Worm (Caenorhabditis elegans): ENCODE measurements around the gene F38A5.6.

F38A5.6 gene

DNA sequence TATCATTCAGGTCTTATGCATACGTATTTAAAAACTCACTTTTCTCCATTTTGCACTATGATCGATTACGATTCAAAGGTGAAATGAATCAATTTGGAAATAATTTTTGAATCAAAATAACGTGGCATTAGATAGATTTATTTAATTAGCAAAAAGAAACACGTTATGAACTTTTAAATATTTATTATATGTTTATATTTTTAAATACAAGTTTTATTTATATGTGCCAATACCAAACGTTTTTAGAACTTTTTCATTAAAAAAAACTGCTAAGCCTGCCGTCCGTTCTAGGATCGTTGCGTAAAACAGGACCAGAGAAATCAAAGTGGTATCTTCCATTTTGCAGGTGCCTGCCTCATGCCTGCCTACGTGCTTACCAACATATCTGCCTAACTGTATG is at the start of gene F38A5.6:
Gene F38A5.6 (minus strand): TSS at position 101 of the 400 bp plus-strand sequence.
- TF ChIP-seq F13C5.2 (tag; optimal IDR thresholded peaks at IDR 0.05) = no peak
- TF ChIP-seq pes-1 (GFP tag; IDR thresholded peaks at IDR 0.05) = no peak
- TF ChIP-seq ceh-13 (GFP tag; optimal IDR thresholded peaks at IDR 0.05) = no peak
- TF ChIP-seq ceh-36 (tag; optimal IDR thresholded peaks at IDR 0.05) = no peak
- no peak for TF ChIP-seq hmg-4 (GFP tag; optimal IDR thresholded peaks at IDR 0.05)
- TF ChIP-seq sea-1 (GFP tag; conservative IDR thresholded peaks at IDR 0.05) = no peak
- TF ChIP-seq B0310.2 (tag; optimal IDR thresholded peaks at IDR 0.05) = no peak
- TF ChIP-seq scrt-1 (GFP tag; IDR thresholded peaks at IDR 0.05) = no peak
- no peak for TF ChIP-seq tbx-37 (GFP tag; conservative IDR thresholded peaks at IDR 0.05)
- TF ChIP-seq flt-1 (GFP tag; IDR thresholded peaks at IDR 0.05) = no peak
- TF ChIP-seq aly-1 (tag; optimal IDR thresholded peaks at IDR 0.05) = no peak
- TF ChIP-seq hmbx-1 (tag; optimal IDR thresholded peaks at IDR 0.05) = no peak
- no peak for TF ChIP-seq tra-4 (tag; optimal IDR thresholded peaks at IDR 0.05)
- no peak for TF ChIP-seq hnd-1 (tag; optimal IDR thresholded peaks at IDR 0.05)
- TF ChIP-seq ama-1 (optimal IDR thresholded peaks at IDR 0.05) = no peak
- no peak for TF ChIP-seq tbx-11 (GFP tag; IDR thresholded peaks at IDR 0.05)
- TF ChIP-seq ets-7 (tag; optimal IDR thresholded peaks at IDR 0.05) = no peak

DNA sequence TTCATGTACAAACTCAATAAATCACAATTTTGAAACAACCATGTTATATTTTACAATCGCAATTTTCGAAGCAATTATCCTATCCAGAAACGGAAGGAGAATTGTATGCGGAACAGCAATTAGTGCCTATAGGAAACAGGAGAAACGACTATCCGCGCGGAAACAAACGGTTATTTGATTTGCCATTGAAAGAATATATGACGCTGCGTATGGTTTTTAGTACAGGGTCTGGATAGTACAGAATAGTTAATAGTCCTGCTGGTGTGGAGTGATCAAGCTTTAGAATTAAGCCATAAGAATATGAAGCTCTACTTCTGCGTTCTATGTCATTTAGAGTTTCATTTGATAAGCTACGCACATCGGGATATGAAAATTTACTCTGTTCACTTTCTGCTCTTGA is 49.7 kb upstream of the F38A5.6 start:
- TF ChIP-seq scrt-1 (GFP tag; IDR thresholded peaks at IDR 0.05) (no peak), tbx-37 (GFP tag; conservative IDR thresholded peaks at IDR 0.05) (0 out of 2 replicates have a peak, but pooled peaks have one; percentile 13), ama-1 (optimal IDR thresholded peaks at IDR 0.05) (peak; percentile 57)

ce11 chrIV:6645867-6646655 is 48.9 kb upstream of the F38A5.6 start, which contains the start of gene hil-7:
hil-7 (plus strand) TSS chrIV:6646312.
- TF ChIP-seq pes-1 (GFP tag; IDR thresholded peaks at IDR 0.05) (no peak; the same call in 1 of the 2 replicates), ceh-36 (tag; optimal IDR thresholded peaks at IDR 0.05) (no peak), hmbx-1 (tag; optimal IDR thresholded peaks at IDR 0.05) (no peak), scrt-1 (GFP tag; IDR thresholded peaks at IDR 0.05) (no peak), ceh-13 (GFP tag; optimal IDR thresholded peaks at IDR 0.05) (no peak), flt-1 (GFP tag; IDR thresholded peaks at IDR 0.05) (no peak), tra-4 (tag; optimal IDR thresholded peaks at IDR 0.05) (no peak), aly-1 (tag; optimal IDR thresholded peaks at IDR 0.05) (peak; percentile 61), ama-1 (optimal IDR thresholded peaks at IDR 0.05) (peak; percentile 90), B0310.2 (tag; optimal IDR thresholded peaks at IDR 0.05) (no peak), sea-1 (GFP tag; conservative IDR thresholded peaks at IDR 0.05) (no peak), hmg-4 (GFP tag; optimal IDR thresholded peaks at IDR 0.05) (peak; percentile 63), tbx-11 (GFP tag; IDR thresholded peaks at IDR 0.05) (no peak), F13C5.2 (tag; optimal IDR thresholded peaks at IDR 0.05) (peak; percentile 12), tbx-37 (GFP tag; conservative IDR thresholded peaks at IDR 0.05) (no peak), ets-7 (tag; optimal IDR thresholded peaks at IDR 0.05) (no peak), hnd-1 (tag; optimal IDR thresholded peaks at IDR 0.05) (no peak)

ce11 chrIV:6639880-6640279 is 42.7 kb upstream of the F38A5.6 start, which contains the start of gene C01B10.6:
C01B10.6 (plus strand) TSS chrIV:6640180.
- TF ChIP-seq hmbx-1 (tag; optimal IDR thresholded peaks at IDR 0.05) (no peak), F13C5.2 (tag; optimal IDR thresholded peaks at IDR 0.05) (no peak), scrt-1 (GFP tag; IDR thresholded peaks at IDR 0.05) (no peak), tbx-37 (GFP tag; conservative IDR thresholded peaks at IDR 0.05) (no peak), sea-1 (GFP tag; conservative IDR thresholded peaks at IDR 0.05) (no peak), aly-1 (tag; optimal IDR thresholded peaks at IDR 0.05) (no peak), hnd-1 (tag; optimal IDR thresholded peaks at IDR 0.05) (no peak), ceh-13 (GFP tag; optimal IDR thresholded peaks at IDR 0.05) (no peak), B0310.2 (tag; optimal IDR thresholded peaks at IDR 0.05) (no peak), ama-1 (optimal IDR thresholded peaks at IDR 0.05) (no peak), hmg-4 (GFP tag; optimal IDR thresholded peaks at IDR 0.05) (no peak), ets-7 (tag; optimal IDR thresholded peaks at IDR 0.05) (no peak), flt-1 (GFP tag; IDR thresholded peaks at IDR 0.05) (no peak)

DNA sequence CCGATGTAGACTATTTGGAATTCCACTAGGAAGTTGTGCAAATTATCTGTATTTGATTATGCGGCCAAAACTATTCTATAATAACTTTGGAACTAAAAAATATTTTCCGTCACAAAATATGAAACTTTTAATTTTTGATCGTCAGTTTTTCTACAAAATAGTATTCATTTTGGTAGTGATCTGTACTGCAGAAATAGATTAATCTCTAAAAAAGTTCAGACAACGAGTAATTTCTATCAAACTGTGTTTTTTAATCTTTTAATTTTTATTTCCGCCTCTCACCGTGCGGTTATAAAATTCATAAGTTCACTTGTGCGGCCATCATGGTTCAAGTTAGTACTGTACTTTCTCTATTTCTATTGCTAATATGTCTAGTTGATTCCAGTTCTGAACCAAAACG is 41.1 kb upstream of the F38A5.6 start, which contains the start of gene C01B10.7:
Gene C01B10.7 (plus strand): TSS at position 301 of the 400 bp plus-strand sequence.
- TF ChIP-seq ceh-36 (tag; optimal IDR thresholded peaks at IDR 0.05) = no peak

DNA sequence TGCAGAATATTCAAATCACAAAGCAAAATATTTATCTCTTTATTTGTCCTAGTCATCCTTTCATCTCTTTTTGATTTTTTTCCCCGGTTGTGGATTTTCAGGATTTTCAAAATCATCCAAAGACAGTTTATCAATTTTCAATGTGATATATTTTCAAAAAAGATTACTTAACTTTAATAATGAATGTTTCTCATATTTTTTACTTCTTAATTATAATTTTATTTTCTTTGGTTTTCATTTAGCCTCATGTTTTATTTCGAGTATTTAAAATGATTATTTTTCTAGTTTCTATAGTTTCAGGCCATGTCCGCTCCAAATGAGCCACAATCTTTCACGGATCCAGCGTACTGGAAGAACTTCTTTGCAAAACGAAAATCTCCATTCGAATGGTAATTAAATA is 37.6 kb upstream of the F38A5.6 start, which contains the start of gene metl-13:
Gene metl-13 (plus strand): TSS at position 301 of the 400 bp plus-strand sequence.
- TF ChIP-seq pes-1 (GFP tag; IDR thresholded peaks at IDR 0.05) (no peak), ets-7 (tag; optimal IDR thresholded peaks at IDR 0.05) (no peak), B0310.2 (tag; optimal IDR thresholded peaks at IDR 0.05) (no peak), hnd-1 (tag; optimal IDR thresholded peaks at IDR 0.05) (no peak), tra-4 (tag; optimal IDR thresholded peaks at IDR 0.05) (no peak), hmg-4 (GFP tag; optimal IDR thresholded peaks at IDR 0.05) (no peak), ama-1 (optimal IDR thresholded peaks at IDR 0.05) (no peak), ceh-36 (tag; optimal IDR thresholded peaks at IDR 0.05) (no peak), sea-1 (GFP tag; conservative IDR thresholded peaks at IDR 0.05) (no peak), ceh-13 (GFP tag; optimal IDR thresholded peaks at IDR 0.05) (no peak)

ce11 chrIV:6631704-6632272 is 34.6 kb upstream of the F38A5.6 start, which contains the start of the genes cest-5.1 and C01B10.9:
cest-5.1 (minus strand) TSS chrIV:6631754.
C01B10.9 (plus strand) TSS chrIV:6632222.
- TF ChIP-seq hmbx-1 (tag; optimal IDR thresholded peaks at IDR 0.05) (no peak), tbx-37 (GFP tag; conservative IDR thresholded peaks at IDR 0.05) (peak; percentile 71), F13C5.2 (tag; optimal IDR thresholded peaks at IDR 0.05) (peak; percentile 26)

Data from whole organism, early embryonic.